Fruit fly (Drosophila melanogaster) whole organism, embryonic: ENCODE data around the gene CG43121.

ENCODE experiments used
- Atf-2 ChIP-seq: fragments of 200-800 bp; sonication (Bioruptor generic); optimal IDR thresholded peaks from 2 replicates; lab custom pipeline; 2016; ENCODE audit warnings: missing biosample characterization, missing genetic modification characterization
- B-H2 ChIP-seq: fragments of 200-800 bp; sonication (Bioruptor generic); optimal IDR thresholded peaks from 2 replicates; lab custom pipeline; 2018; ENCODE audit warnings: missing biosample characterization, mild to moderate bottlenecking, missing genetic modification characterization
- BEAF-32 ChIP-seq: fragments of 200-800 bp; sonication (Bioruptor generic); optimal IDR thresholded peaks from 3 replicates; lab custom pipeline; 2017; ENCODE audit warnings: missing biosample characterization, missing genetic modification characterization, mild to moderate bottlenecking, moderate library complexity, missing genetic modification reagents
- CG10321 ChIP-seq: fragments of 200-800 bp; sonication (Bioruptor generic); IDR thresholded peaks from 2 replicates; pipeline ENCODE4 v1.3.6; 2022; ENCODE audit warnings: missing biosample characterization, missing genetic modification characterization
- CG10431 ChIP-seq: fragments of 200-800 bp; sonication (Bioruptor generic); optimal IDR thresholded peaks from 3 replicates; lab custom pipeline; 2018; ENCODE audit warnings: missing biosample characterization, mild to moderate bottlenecking, missing genetic modification characterization
- CG11456 ChIP-seq: fragments of 200-800 bp; sonication (Bioruptor generic); IDR thresholded peaks from 3 replicates; pipeline ENCODE4 v1.3.6; 2022; ENCODE audit warnings: missing biosample characterization, missing genetic modification characterization
- CG13287 ChIP-seq: fragments of 200-800 bp; sonication (Bioruptor generic); IDR thresholded peaks from 2 replicates; pipeline ENCODE4 v1.3.6; 2022; ENCODE audit warnings: missing biosample characterization, missing genetic modification characterization; ENCODE audit not compliant: partially characterized antibody
- CG15479 ChIP-seq: fragments of 200-800 bp; sonication (Bioruptor generic); optimal IDR thresholded peaks from 3 replicates; lab custom pipeline; 2019; ENCODE audit warnings: missing biosample characterization, mild to moderate bottlenecking, missing genetic modification characterization, moderate library complexity
- CG1602 ChIP-seq: fragments of 200-800 bp; sonication (Bioruptor generic); optimal IDR thresholded peaks from 3 replicates; lab custom pipeline; 2016; ENCODE audit warnings: missing biosample characterization, missing genetic modification characterization
- CG1603 ChIP-seq: fragments of 200-800 bp; sonication (Bioruptor generic); optimal IDR thresholded peaks from 2 replicates; lab custom pipeline; 2019; ENCODE audit warnings: missing biosample characterization, mild to moderate bottlenecking, missing genetic modification characterization, moderate library complexity
- CG16813 ChIP-seq: fragments of 200-800 bp; sonication (Bioruptor generic); IDR thresholded peaks from 3 replicates; pipeline ENCODE4 v1.3.6; 2022; ENCODE audit warnings: missing biosample characterization, missing genetic modification characterization; ENCODE audit not compliant: partially characterized antibody
- CG1792 ChIP-seq: fragments of 200-800 bp; sonication (Bioruptor generic); optimal IDR thresholded peaks from 2 replicates; lab custom pipeline; 2016; ENCODE audit warnings: missing biosample characterization, missing genetic modification characterization
- CG2889 ChIP-seq: fragments of 200-800 bp; sonication (Bioruptor generic); IDR thresholded peaks from 3 replicates; pipeline ENCODE4 v1.3.6; 2022; ENCODE audit warnings: missing biosample characterization, missing genetic modification characterization
- CG30020 ChIP-seq: fragments of 200-800 bp; optimal IDR thresholded peaks from 2 replicates; lab custom pipeline; 2019; ENCODE audit warnings: missing biosample characterization, mild to moderate bottlenecking, missing genetic modification characterization, moderate library complexity
- CG30403 ChIP-seq: fragments of 200-800 bp; sonication (Bioruptor generic); optimal IDR thresholded peaks from 3 replicates; lab custom pipeline; 2016; ENCODE audit warnings: missing biosample characterization, missing genetic modification characterization
- CG3847 ChIP-seq: fragments of 200-800 bp; sonication (Bioruptor generic); IDR thresholded peaks from 2 replicates; pipeline ENCODE4 v1.3.6; 2022; ENCODE audit warnings: missing biosample characterization, missing genetic modification characterization
- CG7372 ChIP-seq: fragments of 200-800 bp; sonication (Bioruptor generic); IDR thresholded peaks from 2 replicates; pipeline ENCODE4 v1.3.6; 2022; ENCODE audit warnings: missing biosample characterization, missing genetic modification characterization
- CG8765 ChIP-seq: fragments of 200-800 bp; sonication (Bioruptor generic); IDR thresholded peaks from 2 replicates; pipeline ENCODE4 v1.3.6; 2022; ENCODE audit warnings: missing biosample characterization, missing genetic modification characterization
- Hand ChIP-seq: fragments of 200-800 bp; sonication (Bioruptor generic); optimal IDR thresholded peaks from 2 replicates; lab custom pipeline; 2017; ENCODE audit warnings: mild to moderate bottlenecking, missing biosample characterization, missing genetic modification reagents, missing genetic modification characterization
- Kr ChIP-seq: fragments of 200-800 bp; sonication (Bioruptor generic); optimal IDR thresholded peaks from 2 replicates; lab custom pipeline; 2017; ENCODE audit warnings: missing biosample characterization, mild to moderate bottlenecking, missing genetic modification characterization
- Med ChIP-seq: fragments of 200-800 bp; sonication (Bioruptor generic); peaks from one replicate; lab custom pipeline; 2016; ENCODE audit warnings: missing biosample characterization, missing genetic modification characterization, mild to moderate bottlenecking, inconsistent platforms, moderate library complexity
- Meics ChIP-seq: fragments of 200-800 bp; sonication (Bioruptor generic); optimal IDR thresholded peaks from 2 replicates; lab custom pipeline; 2017; ENCODE audit warnings: missing biosample characterization, mild to moderate bottlenecking, missing genetic modification characterization
- Oaz ChIP-seq: fragments of 200-800 bp; sonication (Bioruptor generic); IDR thresholded peaks from 2 replicates; pipeline ENCODE4 v1.3.6; 2022; ENCODE audit warnings: missing biosample characterization, missing genetic modification characterization
- Sin3A ChIP-seq: fragments of >200 bp; optimal IDR thresholded peaks from 2 replicates; lab custom pipeline; 2018
- Usf ChIP-seq: fragments of 200-800 bp; sonication (Bioruptor generic); optimal IDR thresholded peaks from 2 replicates; lab custom pipeline; 2017; ENCODE audit warnings: missing genotype, missing biosample characterization, missing genetic modification characterization
- YL-1 ChIP-seq: fragments of 200-800 bp; sonication (Bioruptor generic); optimal IDR thresholded peaks from 3 replicates; lab custom pipeline; 2017; ENCODE audit warnings: missing biosample characterization, mild to moderate bottlenecking, missing genetic modification characterization
- bab2 ChIP-seq: fragments of 200-800 bp; sonication (Bioruptor generic); optimal IDR thresholded peaks from 2 replicates; lab custom pipeline; 2016; ENCODE audit warnings: missing biosample characterization, missing genetic modification characterization
- cad ChIP-seq: fragments of >200 bp; optimal IDR thresholded peaks from 2 replicates; lab custom pipeline; 2017; ENCODE audit warnings: missing biosample characterization, missing genetic modification characterization
- crp ChIP-seq, 2 experiments: fragments of 200-800 bp; sonication (Bioruptor generic); optimal IDR thresholded peaks; 2 replicates in 1 of 2; 3 replicates in 1 of 2; lab custom pipeline; 2017; ENCODE audit warnings: missing biosample characterization in 2 of 2, missing genetic modification characterization in 2 of 2, mild to moderate bottlenecking in 1 of 2, moderate library complexity in 1 of 2
- cwo ChIP-seq: fragments of 200-800 bp; sonication (Bioruptor generic); optimal IDR thresholded peaks from 3 replicates; lab custom pipeline; 2017; ENCODE audit warnings: missing biosample characterization, missing genetic modification characterization, mild to moderate bottlenecking, moderate library complexity, missing genetic modification reagents
- dan ChIP-seq: fragments of 200-800 bp; sonication (Bioruptor generic); IDR thresholded peaks from 2 replicates; pipeline ENCODE4 v1.3.6; 2022; ENCODE audit warnings: missing biosample characterization, missing genetic modification characterization
- gcm2 ChIP-seq: fragments of 200-800 bp; sonication (Bioruptor generic); optimal IDR thresholded peaks from 2 replicates; lab custom pipeline; 2016; ENCODE audit warnings: missing biosample characterization, missing genetic modification characterization
- hb ChIP-seq: fragments of 200-800 bp; sonication (Bioruptor generic); IDR thresholded peaks from 3 replicates; pipeline ENCODE4 v1.3.6; 2022; ENCODE audit warnings: missing biosample characterization, missing genetic modification characterization; ENCODE audit not compliant: partially characterized antibody
- insv ChIP-seq, 2 experiments: fragments of 200-800 bp; sonication (Bioruptor generic); optimal IDR thresholded peaks; 3 replicates each; lab custom pipeline; 2016 to 2018; ENCODE audit warnings: missing biosample characterization in 2 of 2, missing genetic modification characterization in 2 of 2
- kni ChIP-seq: fragments of 200-800 bp; sonication (Bioruptor generic); optimal IDR thresholded peaks from 3 replicates; lab custom pipeline; 2017; ENCODE audit warnings: mild to moderate bottlenecking, missing biosample characterization, missing genetic modification reagents, missing genetic modification characterization
- lab ChIP-seq: fragments of 200-800 bp; sonication (Bioruptor generic); optimal IDR thresholded peaks from 3 replicates; lab custom pipeline; 2017; ENCODE audit warnings: missing biosample characterization, missing genetic modification characterization, mild to moderate bottlenecking, moderate library complexity, missing genetic modification reagents
- lbe ChIP-seq: fragments of 200-800 bp; sonication (Bioruptor generic); optimal IDR thresholded peaks from 2 replicates; lab custom pipeline; 2016; ENCODE audit warnings: missing biosample characterization, mild to moderate bottlenecking, missing genetic modification characterization
- oc ChIP-seq: fragments of 200-800 bp; sonication (Bioruptor generic); optimal IDR thresholded peaks from 2 replicates; lab custom pipeline; 2018; ENCODE audit warnings: missing biosample characterization, mild to moderate bottlenecking, missing genetic modification characterization, moderate library complexity
- odd ChIP-seq: fragments of 200-800 bp; sonication (Bioruptor generic); optimal IDR thresholded peaks from 2 replicates; lab custom pipeline; 2017; ENCODE audit warnings: missing biosample characterization, mild to moderate bottlenecking, missing genetic modification characterization
- prd ChIP-seq, 3 experiments: fragments of >200 bp in 2 of 3; fragments of 200-800 bp in 1 of 3; sonication (Bioruptor generic) in 1 of 3; optimal IDR thresholded peaks in 2 of 3; IDR thresholded peaks in 1 of 3; 2 replicates in 2 of 3; 3 replicates in 1 of 3; pipeline versions ENCODE4 v1.3.6 to Lab custom; 2017 to 2022; ENCODE audit warnings: missing biosample characterization in 1 of 3, missing genetic modification characterization in 1 of 3
- pum ChIP-seq: fragments of 200-800 bp; sonication (Bioruptor generic); optimal IDR thresholded peaks from 2 replicates; lab custom pipeline; 2016; ENCODE audit warnings: missing biosample characterization, missing genetic modification characterization
- sd ChIP-seq: fragments of 200-800 bp; sonication (Bioruptor generic); optimal IDR thresholded peaks from 3 replicates; lab custom pipeline; 2018; ENCODE audit warnings: missing biosample characterization, mild to moderate bottlenecking, missing genetic modification characterization, moderate library complexity
- ssp ChIP-seq: fragments of 200-800 bp; sonication (Bioruptor generic); IDR thresholded peaks from 2 replicates; pipeline ENCODE4 v1.3.6; 2022; ENCODE audit warnings: missing biosample characterization, missing genetic modification characterization
- tll ChIP-seq, 2 experiments: fragments of 200-800 bp in 1 of 2; fragments of >200 bp in 1 of 2; sonication (Bioruptor generic) in 1 of 2; optimal IDR thresholded peaks; 2 replicates each; lab custom pipeline; 2017 to 2019; ENCODE audit warnings: missing biosample characterization in 2 of 2, missing genetic modification characterization in 2 of 2, mild to moderate bottlenecking in 1 of 2, moderate library complexity in 1 of 2
- trh ChIP-seq: fragments of 200-800 bp; sonication (Bioruptor generic); optimal IDR thresholded peaks from 2 replicates; lab custom pipeline; 2016; ENCODE audit warnings: missing biosample characterization, missing genetic modification characterization
- usp ChIP-seq: fragments of >200 bp; optimal IDR thresholded peaks from 2 replicates; lab custom pipeline; 2017; ENCODE audit warnings: missing biosample characterization, missing genetic modification characterization
- wdn ChIP-seq: fragments of 200-800 bp; sonication (Bioruptor generic); IDR thresholded peaks from 2 replicates; pipeline ENCODE4 v1.3.6; 2022; ENCODE audit warnings: missing biosample characterization, missing genetic modification characterization

CG43121 gene

dm6 chr3L:14643692-14644091 lies 28.5 kb downstream of the CG43121 start (continued):
- no peak for TF ChIP-seq YL-1 (GFP tag; lab: Kevin White, UChicago)
- no peak for TF ChIP-seq dan (GFP tag; lab: Robert Waterston, UW)
- TF ChIP-seq CG8765 (GFP tag; lab: Robert Waterston, UW): no peak
- TF ChIP-seq, all 482 proteins: peak for 16

- TF ChIP-seq pum (GFP tag; lab: Kevin White, UChicago) (no peak), usp (no peak), sd (tag; lab: Kevin White, UChicago) (no peak), CG30403 (no peak), CG11456 (GFP tag; lab: Robert Waterston, UW) (no peak)
- TF ChIP-seq, all 482 proteins: peak for 0
Measured at dm6 chr3L:14642820-14643219, 29.4 kb downstream of the CG43121 start.

dm6 chr3L:14641969-14642485 lies 30.2 kb downstream of the CG43121 start:
- TF ChIP-seq oc (no peak), CG30020 (tag; lab: Kevin White, UChicago) (no peak), Sin3A (lab: Kevin White, UChicago) (no peak), tll (GFP tag; optimal IDR thresholded peaks at IDR 0.05; lab: Kevin White, UChicago) (peak in 1 of 2 experiments; percentile 95), cad (GFP tag; lab: Kevin White, UChicago) (peak; percentile 79), CG1602 (GFP tag; lab: Kevin White, UChicago) (no peak), Meics (no peak), CG30403 (no peak), CG1603 (no peak), odd (GFP tag; lab: Kevin White, UChicago) (no peak), Oaz (GFP tag; lab: Robert Waterston, UW) (no peak), bab2 (GFP tag; lab: Kevin White, UChicago) (no peak), CG10431 (no peak), Usf (GFP tag; lab: Kevin White, UChicago) (no peak), insv (GFP tag; optimal IDR thresholded peaks at IDR 0.05; lab: Kevin White, UChicago) (peak in 1 of 2 experiments; percentile 2), Med (GFP tag; lab: Kevin White, UChicago) (peak; percentile 56), B-H2 (GFP tag; lab: Kevin White, UChicago) (no peak), prd (optimal IDR thresholded peaks at IDR 0.05; lab: Kevin White, UChicago) (no peak), prd (GFP tag; IDR thresholded peaks at IDR 0.05; lab: Robert Waterston, UW) (no peak), hb (no peak), crp (GFP tag; optimal IDR thresholded peaks at IDR 0.05; lab: Kevin White, UChicago) (no peak), CG2889 (GFP tag; lab: Robert Waterston, UW) (no peak), Kr (GFP tag; lab: Kevin White, UChicago) (peak; percentile 36), CG1792 (GFP tag; lab: Kevin White, UChicago) (no peak), cwo (no peak), BEAF-32 (GFP tag; lab: Kevin White, UChicago) (no peak), trh (GFP tag; lab: Kevin White, UChicago) (no peak), CG10321 (GFP tag; lab: Robert Waterston, UW) (no peak), kni (GFP tag; lab: Kevin White, UChicago) (peak; percentile 44), CG13287 (GFP tag; lab: Robert Waterston, UW) (no peak), CG3847 (GFP tag; lab: Robert Waterston, UW) (no peak), Hand (GFP tag; lab: Kevin White, UChicago) (no peak), CG15479 (GFP tag; lab: Kevin White, UChicago) (peak; percentile 89), lbe (no peak), Atf-2 (no peak), gcm2 (GFP tag; lab: Kevin White, UChicago) (no peak), ssp (GFP tag; lab: Robert Waterston, UW) (no peak), CG7372 (no peak), lab (GFP tag; lab: Kevin White, UChicago) (no peak), wdn (GFP tag; lab: Robert Waterston, UW) (no peak), CG16813 (GFP tag; lab: Robert Waterston, UW) (no peak)
